Fruit fly (Drosophila melanogaster): Measurements from ENCODE around the gene CG13723.
A peak's percentile ranks its signal among the peaks of the same experiment; 100 is the strongest.

Gene CG13723

dm6 chr3L:17242078-17242613 is 22.1 kb upstream of the CG13723 start, which contains the start of gene Afg3l2 (continued):
- TF ChIP-seq oc (tag; optimal IDR thresholded peaks at IDR 0.05) (no peak), zfh2 (GFP tag; optimal IDR thresholded peaks at IDR 0.05) (peak; percentile 32), CG1602 (GFP tag; optimal IDR thresholded peaks at IDR 0.05) (peak; percentile 19), H15 (GFP tag; IDR thresholded peaks at IDR 0.05) (peak; percentile 75), E2f2 (GFP tag; IDR thresholded peaks at IDR 0.05) (peak; percentile 26; the same call in 1 of the 2 replicates), pnt (GFP tag; optimal IDR thresholded peaks at IDR 0.05) (peak; percentile 54), tx (GFP tag; optimal IDR thresholded peaks at IDR 0.05) (no peak), insv (GFP tag; optimal IDR thresholded peaks at IDR 0.05) (peak in 1 of 2 experiments; percentile 3), CG9437 (GFP tag; optimal IDR thresholded peaks at IDR 0.05) (peak; percentile 99), Dek (tag; optimal IDR thresholded peaks at IDR 0.05) (peak; percentile 67), row (GFP tag; IDR thresholded peaks at IDR 0.05) (peak; percentile 96), sima (GFP tag; optimal IDR thresholded peaks at IDR 0.05) (no peak), ATbp (GFP tag; optimal IDR thresholded peaks at IDR 0.05) (peak; percentile 47), CG7556 (GFP tag; optimal IDR thresholded peaks at IDR 0.05) (no peak), prd (optimal IDR thresholded peaks at IDR 0.05) (no peak), prd (GFP tag; IDR thresholded peaks at IDR 0.05) (peak; percentile 87), schlank (tag; optimal IDR thresholded peaks at IDR 0.05) (no peak), corto (GFP tag; optimal IDR thresholded peaks at IDR 0.05) (no peak), ap (GFP tag; IDR thresholded peaks at IDR 0.05) (no peak), CG10321 (GFP tag; IDR thresholded peaks at IDR 0.05) (no peak), CG13894 (tag; optimal IDR thresholded peaks at IDR 0.05) (no peak), CG10366 (GFP tag; IDR thresholded peaks at IDR 0.05) (no peak; the same call in 1 of the 2 replicates), Aef1 (GFP tag; IDR thresholded peaks at IDR 0.05) (peak; percentile 56), CG18262 (tag; optimal IDR thresholded peaks at IDR 0.05) (peak; percentile 79), fd3F (GFP tag; optimal IDR thresholded peaks at IDR 0.05) (no peak), lov (optimal IDR thresholded peaks at IDR 0.05) (no peak), lov (GFP tag; IDR thresholded peaks at IDR 0.05) (peak; percentile 52; the same call in 1 of the 3 replicates), nerfin-1 (tag; optimal IDR thresholded peaks at IDR 0.05) (no peak), eyg (GFP tag; optimal IDR thresholded peaks at IDR 0.05) (no peak), CG10431 (GFP tag; optimal IDR thresholded peaks at IDR 0.05) (no peak), E2f1 (GFP tag; IDR thresholded peaks at IDR 0.05) (peak; percentile 80), ssp (GFP tag; IDR thresholded peaks at IDR 0.05) (peak; percentile 67), tgo (GFP tag; IDR thresholded peaks at IDR 0.05) (peak; percentile 84), CG13296 (GFP tag; optimal IDR thresholded peaks at IDR 0.05) (no peak), CG17829 (tag; optimal IDR thresholded peaks at IDR 0.05) (peak; percentile 79), D19A (tag; optimal IDR thresholded peaks at IDR 0.05) (peak; percentile 100), CG33557 (GFP tag; optimal IDR thresholded peaks at IDR 0.05) (peak; percentile 44), otp (GFP tag; IDR thresholded peaks at IDR 0.05) (no peak), CG5245 (GFP tag; optimal IDR thresholded peaks at IDR 0.05) (peak; percentile 49), crol (GFP tag; IDR thresholded peaks at IDR 0.05) (no peak), Chrac-16 (GFP tag; optimal IDR thresholded peaks at IDR 0.05) (peak; percentile 22), CG4730 (GFP tag; IDR thresholded peaks at IDR 0.05) (peak; percentile 47), CkIIα-i1 (GFP tag; IDR thresholded peaks at IDR 0.05) (no peak), CG6791 (GFP tag; IDR thresholded peaks at IDR 0.05; ENCODE audit: partially characterized antibody) (no peak), Dp (GFP tag; optimal IDR thresholded peaks at IDR 0.05) (peak; percentile 8), CG11560 (tag; IDR thresholded peaks at IDR 0.05) (peak; percentile 30; the same call in 1 of the 3 replicates), h (optimal IDR thresholded peaks at IDR 0.05) (no peak), BtbVII (GFP tag; optimal IDR thresholded peaks at IDR 0.05) (peak; percentile 34), cato (GFP tag; optimal IDR thresholded peaks at IDR 0.05; ENCODE audit: borderline replicate concordance) (peak; percentile 27), CHES-1-like (GFP tag; optimal IDR thresholded peaks at IDR 0.05) (no peak), HLH3B (GFP tag; IDR thresholded peaks at IDR 0.05) (no peak; the same call in 1 of the 2 replicates), stwl (tag; optimal IDR thresholded peaks at IDR 0.05) (peak; percentile 54)
